Worm (Caenorhabditis elegans) whole organism, L1 larva: Measurements from ENCODE around the gene lgg-1.
A peak's percentile ranks its signal among the peaks of the same experiment; 100 is the strongest.

Experiments
- C04F5.9 ChIP-seq: sonication (generic microtip); optimal IDR thresholded peaks from 2 replicates; lab custom pipeline; 2016; ENCODE audit warnings: missing genetic modification characterization, missing compliant biosample characterization
- C16A3.4 ChIP-seq: fragments of 150-350 bp; optimal IDR thresholded peaks from 2 replicates; lab custom pipeline; 2014; ENCODE audit warnings: missing biosample characterization, missing genetic modification characterization
- C34B4.2 ChIP-seq: sonication (generic microtip); optimal IDR thresholded peaks from 2 replicates; lab custom pipeline; 2017; ENCODE audit warnings: mild to moderate bottlenecking, missing genetic modification characterization, missing compliant biosample characterization
- Y116A8C.19 ChIP-seq: sonication (generic microtip); optimal IDR thresholded peaks from 2 replicates; lab custom pipeline; 2016; ENCODE audit warnings: missing compliant biosample characterization, missing genetic modification characterization, borderline replicate concordance
- aha-1 ChIP-seq: fragments of 150-350 bp; optimal IDR thresholded peaks from 2 replicates; lab custom pipeline; 2014; ENCODE audit warnings: missing biosample characterization, missing genetic modification characterization
- alr-1 ChIP-seq: fragments of 200-800 bp; sonication (Bioruptor generic); optimal IDR thresholded peaks from 2 replicates; lab custom pipeline; 2018; ENCODE audit warnings: borderline replicate concordance, mild to moderate bottlenecking, missing genetic modification characterization, missing compliant biosample characterization
- blmp-1 ChIP-seq: fragments of 150-350 bp; optimal IDR thresholded peaks from 2 replicates; lab custom pipeline; 2014; ENCODE audit warnings: missing biosample characterization, missing genetic modification characterization
- ceh-63 ChIP-seq: fragments of 200-800 bp; sonication (Bioruptor generic); optimal IDR thresholded peaks from 2 replicates; lab custom pipeline; 2018; ENCODE audit warnings: mild to moderate bottlenecking, missing genetic modification characterization, missing compliant biosample characterization
- ceh-8 ChIP-seq: fragments of 200-800 bp; sonication (Bioruptor generic); optimal IDR thresholded peaks from 2 replicates; lab custom pipeline; 2018; ENCODE audit warnings: mild to moderate bottlenecking, missing genetic modification characterization, moderate library complexity, missing compliant biosample characterization
- ceh-82 ChIP-seq, 3 experiments: fragments of 150-350 bp in 1 of 3; sonication (generic microtip) in 2 of 3; optimal IDR thresholded peaks; 2 replicates each; lab custom pipeline; 2014 to 2017; ENCODE audit warnings: missing biosample characterization in 3 of 3, missing genetic modification characterization in 3 of 3
- ceh-90 ChIP-seq: sonication (generic microtip); optimal IDR thresholded peaks from 2 replicates; lab custom pipeline; 2016; ENCODE audit warnings: missing genetic modification characterization, missing compliant biosample characterization
- dpl-1 ChIP-seq, 3 experiments: fragments of 150-350 bp in 2 of 3; sonication (generic microtip) in 1 of 3; optimal IDR thresholded peaks; 2 replicates each; lab custom pipeline; 2014 to 2017; ENCODE audit warnings: missing biosample characterization in 3 of 3, missing genetic modification characterization in 3 of 3, missing genetic modification reagents in 3 of 3
- efl-1 ChIP-seq, 4 experiments: fragments of 150-350 bp; optimal IDR thresholded peaks in 3 of 4; peaks in 1 of 4; 1 replicate in 1 of 4; 2 replicates in 3 of 4; lab custom pipeline; 2014; ENCODE audit warnings: missing biosample characterization in 2 of 4, missing genetic modification characterization in 2 of 4, missing genetic modification reagents in 2 of 4
- efl-3 ChIP-seq: fragments of 200-800 bp; sonication (Bioruptor generic); optimal IDR thresholded peaks from 2 replicates; lab custom pipeline; 2018; ENCODE audit warnings: mild to moderate bottlenecking, missing genetic modification characterization, missing compliant biosample characterization
- egl-13 ChIP-seq: sonication (generic microtip); optimal IDR thresholded peaks from 2 replicates; lab custom pipeline; 2016; ENCODE audit warnings: missing genotype, missing genetic modification reagents, missing genetic modification characterization, missing compliant biosample characterization
- fkh-10 ChIP-seq: sonication (generic microtip); optimal IDR thresholded peaks from 2 replicates; lab custom pipeline; 2017; ENCODE audit warnings: missing biosample characterization, missing genetic modification reagents, missing genetic modification characterization
- fkh-4 ChIP-seq: sonication (generic microtip); optimal IDR thresholded peaks from 2 replicates; lab custom pipeline; 2016; ENCODE audit warnings: missing compliant biosample characterization, missing genetic modification characterization, borderline replicate concordance
- fos-1 ChIP-seq: fragments of 150-350 bp; optimal IDR thresholded peaks from 2 replicates; lab custom pipeline; 2014; ENCODE audit warnings: missing biosample characterization, missing genetic modification characterization
- grh-1 ChIP-seq: fragments of 200-800 bp; sonication (Bioruptor generic); IDR thresholded peaks from 2 replicates; pipeline ENCODE4 v1.3.6; 2022; ENCODE audit warnings: missing genetic modification reagents, missing genetic modification characterization, missing compliant biosample characterization
- hlh-4 ChIP-seq: sonication (generic microtip); optimal IDR thresholded peaks from 2 replicates; lab custom pipeline; 2016; ENCODE audit warnings: mild to moderate bottlenecking, missing genetic modification characterization, missing compliant biosample characterization
- hpl-2 ChIP-seq: fragments of 150-350 bp; optimal IDR thresholded peaks from 2 replicates; lab custom pipeline; 2014; ENCODE audit warnings: missing biosample characterization, missing genetic modification reagents, missing genetic modification characterization
- irx-1 ChIP-seq: sonication (generic microtip); optimal IDR thresholded peaks from 2 replicates; lab custom pipeline; 2016; ENCODE audit warnings: missing genetic modification characterization, missing compliant biosample characterization
- isw-1 ChIP-seq: fragments of 200-800 bp; sonication (Bioruptor generic); IDR thresholded peaks from 2 replicates; pipeline ENCODE4 v1.3.6; 2022; ENCODE audit warnings: missing genetic modification characterization, missing compliant biosample characterization
- jun-1 ChIP-seq: fragments of 150-350 bp; optimal IDR thresholded peaks from 2 replicates; lab custom pipeline; 2014; ENCODE audit warnings: missing biosample characterization, missing genetic modification reagents, missing genetic modification characterization
- lin-14 ChIP-seq: fragments of 200-800 bp; sonication (Bioruptor generic); optimal IDR thresholded peaks from 2 replicates; lab custom pipeline; 2018; ENCODE audit warnings: mild to moderate bottlenecking, missing genetic modification characterization, moderate library complexity, missing compliant biosample characterization
- lin-15B ChIP-seq: fragments of 150-350 bp; sonication (generic microtip); optimal IDR thresholded peaks from 3 replicates; lab custom pipeline; 2014; ENCODE audit warnings: missing biosample characterization, missing genetic modification characterization
- lin-35 ChIP-seq, 2 experiments: fragments of 150-350 bp; optimal IDR thresholded peaks; 2 replicates each; lab custom pipeline; 2014; ENCODE audit warnings: missing biosample characterization in 2 of 2, missing genetic modification characterization in 2 of 2, missing genetic modification reagents in 2 of 2
- lin-39 ChIP-seq: fragments of 150-350 bp; optimal IDR thresholded peaks from 2 replicates; lab custom pipeline; 2014; ENCODE audit warnings: missing biosample characterization, missing genetic modification reagents, missing genetic modification characterization
- lsy-2 ChIP-seq, 2 experiments: fragments of 150-350 bp; optimal IDR thresholded peaks; 2 replicates each; lab custom pipeline; 2014; ENCODE audit warnings: missing biosample characterization in 2 of 2, missing genetic modification characterization in 2 of 2
- mep-1 ChIP-seq: fragments of 150-350 bp; optimal IDR thresholded peaks from 2 replicates; lab custom pipeline; 2014; ENCODE audit warnings: missing biosample characterization, missing genetic modification characterization
- nhr-28 ChIP-seq: fragments of 150-350 bp; optimal IDR thresholded peaks from 2 replicates; lab custom pipeline; 2014; ENCODE audit warnings: missing biosample characterization, missing genetic modification characterization
- nhr-47 ChIP-seq: sonication (generic microtip); optimal IDR thresholded peaks from 2 replicates; lab custom pipeline; 2016; ENCODE audit warnings: mild to moderate bottlenecking, missing genetic modification characterization, moderate library complexity, missing compliant biosample characterization
- nhr-71 ChIP-seq: sonication (generic microtip); optimal IDR thresholded peaks from 2 replicates; lab custom pipeline; 2016; ENCODE audit warnings: mild to moderate bottlenecking, missing genetic modification characterization, moderate library complexity, missing compliant biosample characterization
- nhr-76 ChIP-seq: sonication (generic microtip); optimal IDR thresholded peaks from 2 replicates; lab custom pipeline; 2017; ENCODE audit warnings: missing biosample characterization, missing genetic modification characterization
- nhr-77 ChIP-seq: fragments of 150-350 bp; optimal IDR thresholded peaks from 2 replicates; lab custom pipeline; 2014; ENCODE audit warnings: missing biosample characterization, missing genetic modification characterization
- nhr-84 ChIP-seq: sonication (generic microtip); optimal IDR thresholded peaks from 2 replicates; lab custom pipeline; 2017; ENCODE audit warnings: missing biosample characterization, missing genetic modification characterization
- nhr-90 ChIP-seq: sonication (generic microtip); optimal IDR thresholded peaks from 2 replicates; lab custom pipeline; 2016; ENCODE audit warnings: mild to moderate bottlenecking, missing genetic modification characterization, missing compliant biosample characterization; ENCODE audit not compliant: poor library complexity
- pag-3 ChIP-seq: sonication (generic microtip); optimal IDR thresholded peaks from 2 replicates; lab custom pipeline; 2017; ENCODE audit warnings: missing genetic modification characterization, mild to moderate bottlenecking, missing compliant biosample characterization, antibody characterized with exemption, borderline replicate concordance; ENCODE audit not compliant: insufficient read depth
- pax-3 ChIP-seq: fragments of 200-800 bp; sonication (Bioruptor generic); optimal IDR thresholded peaks from 2 replicates; lab custom pipeline; 2018; ENCODE audit warnings: mild to moderate bottlenecking, missing genetic modification characterization, moderate library complexity, missing compliant biosample characterization
- pqm-1 ChIP-seq: sonication (generic microtip); optimal IDR thresholded peaks from 3 replicates; lab custom pipeline; 2017; ENCODE audit warnings: missing biosample characterization, missing genetic modification characterization
- rnt-1 ChIP-seq: sonication (generic microtip); optimal IDR thresholded peaks from 2 replicates; lab custom pipeline; 2016; ENCODE audit warnings: mild to moderate bottlenecking, missing genetic modification characterization, moderate library complexity, missing compliant biosample characterization
- sox-4 ChIP-seq: sonication (generic microtip); optimal IDR thresholded peaks from 2 replicates; lab custom pipeline; 2016; ENCODE audit warnings: missing genetic modification characterization, missing compliant biosample characterization
- sup-37 ChIP-seq: fragments of 200-800 bp; sonication (Bioruptor generic); optimal IDR thresholded peaks from 2 replicates; lab custom pipeline; 2018; ENCODE audit warnings: mild to moderate bottlenecking, missing genetic modification characterization, missing compliant biosample characterization
- tlp-1 ChIP-seq: fragments of 150-350 bp; optimal IDR thresholded peaks from 2 replicates; lab custom pipeline; 2014; ENCODE audit warnings: missing biosample characterization, missing genetic modification characterization
- unc-130 ChIP-seq: fragments of 150-350 bp; optimal IDR thresholded peaks from 2 replicates; lab custom pipeline; 2017; ENCODE audit warnings: missing biosample characterization, missing genetic modification characterization, inconsistent platforms
- unc-86 ChIP-seq: sonication (generic microtip); optimal IDR thresholded peaks from 2 replicates; lab custom pipeline; 2016; ENCODE audit warnings: missing genetic modification characterization, missing compliant biosample characterization
- vab-15 ChIP-seq: sonication (generic microtip); optimal IDR thresholded peaks from 2 replicates; lab custom pipeline; 2017; ENCODE audit warnings: missing genotype, mild to moderate bottlenecking, missing genetic modification characterization, missing compliant biosample characterization
- ztf-11 ChIP-seq, 2 experiments: sonication (generic microtip); optimal IDR thresholded peaks; 2 replicates each; lab custom pipeline; 2016 to 2017; ENCODE audit warnings: missing genetic modification characterization in 2 of 2, missing biosample characterization in 1 of 2, missing compliant biosample characterization in 1 of 2
- ztf-4 ChIP-seq: fragments of 150-350 bp; optimal IDR thresholded peaks from 2 replicates; lab custom pipeline; 2014; ENCODE audit warnings: missing biosample characterization, missing genetic modification characterization

lgg-1 gene

ce11 chrII:6348360-6348759 is 841 bp upstream of the lgg-1 start (continued):
- TF ChIP-seq jun-1 (peak; percentile 93), C04F5.9 (peak; percentile 2), irx-1 (tag; lab: Kevin White, UChicago) (peak; percentile 74), lin-35 (GFP tag; optimal IDR thresholded peaks at IDR 0.05; lab: Kevin White, UChicago) (peak; percentile 81 to 89), aha-1 (tag; lab: Kevin White, UChicago) (peak; percentile 29), fkh-4 (tag; lab: Kevin White, UChicago) (no peak), ztf-11 (tag; optimal IDR thresholded peaks at IDR 0.05; lab: Kevin White, UChicago) (peak in 1 of 2 experiments; percentile 79), pag-3 (tag; lab: Kevin White, UChicago) (no peak), ceh-8 (GFP tag; lab: Kevin White, UChicago) (peak; percentile 73), fos-1 (tag; lab: Kevin White, UChicago) (peak; percentile 85), lin-39 (tag; lab: Kevin White, UChicago) (peak; percentile 53), nhr-47 (tag; lab: Kevin White, UChicago) (peak; percentile 94), ztf-4 (peak; percentile 96), ceh-90 (tag; lab: Kevin White, UChicago) (no peak), sup-37 (GFP tag; lab: Kevin White, UChicago) (peak; percentile 22), nhr-84 (tag; lab: Kevin White, UChicago) (no peak), efl-3 (no peak), ceh-63 (GFP tag; lab: Kevin White, UChicago) (no peak), dpl-1 (GFP tag; optimal IDR thresholded peaks at IDR 0.05; lab: Kevin White, UChicago) (peak; percentile 58 to 76 (median 66)), C34B4.2 (tag; lab: Kevin White, UChicago) (no peak), lsy-2 (tag; optimal IDR thresholded peaks at IDR 0.05; lab: Kevin White, UChicago) (peak; percentile 88 to 91), nhr-71 (tag; lab: Kevin White, UChicago) (peak; percentile 97), hpl-2 (GFP tag; lab: Kevin White, UChicago) (peak; percentile 81), pqm-1 (no peak), grh-1 (GFP tag; lab: Robert Waterston, UW) (peak; percentile 79), efl-1 (optimal IDR thresholded peaks at IDR 0.05; lab: Kevin White, UChicago) (peak; percentile 82 to 85), efl-1 (GFP tag; optimal IDR thresholded peaks at IDR 0.05 in 1 of 2; lab: Kevin White, UChicago) (peak; percentile 69 to 98), pax-3 (tag; lab: Kevin White, UChicago) (peak; percentile 41), lin-14 (peak; percentile 96), hlh-4 (tag; lab: Kevin White, UChicago) (no peak), C16A3.4 (tag; lab: Kevin White, UChicago) (peak; percentile 83), fkh-10 (GFP tag; lab: Kevin White, UChicago) (peak; percentile 35), nhr-90 (tag; lab: Kevin White, UChicago) (peak; percentile 93), unc-130 (tag; lab: Kevin White, UChicago) (peak; percentile 66), mep-1 (tag; lab: Kevin White, UChicago) (peak; percentile 95)
- TF ChIP-seq, all 84 proteins: peak for 57

- no peak for TF ChIP-seq lin-15B
- TF ChIP-seq ceh-82 (tag; optimal IDR thresholded peaks at IDR 0.05; lab: Kevin White, UChicago), result no peak
- no peak for TF ChIP-seq jun-1
- TF ChIP-seq Y116A8C.19 (tag; lab: Kevin White, UChicago), result no peak
- TF ChIP-seq hlh-4 (tag; lab: Kevin White, UChicago), result no peak
- no peak for TF ChIP-seq tlp-1 (tag; lab: Kevin White, UChicago)
- TF ChIP-seq alr-1 (tag; lab: Kevin White, UChicago), result no peak
- no peak for TF ChIP-seq unc-86 (tag; lab: Kevin White, UChicago)
- no peak for TF ChIP-seq vab-15 (tag; lab: Kevin White, UChicago)
- no peak for TF ChIP-seq isw-1 (GFP tag; lab: Robert Waterston, UW)
- TF ChIP-seq nhr-76 (tag; lab: Kevin White, UChicago), result no peak
- no peak for TF ChIP-seq fkh-4 (tag; lab: Kevin White, UChicago)
- no peak for TF ChIP-seq sox-4 (tag; lab: Kevin White, UChicago)
- TF ChIP-seq pax-3 (tag; lab: Kevin White, UChicago), result peak; percentile 68
- TF ChIP-seq nhr-28 (tag; lab: Kevin White, UChicago), result no peak
- TF ChIP-seq egl-13, result no peak
- TF ChIP-seq nhr-84 (tag; lab: Kevin White, UChicago), result no peak
- no peak for TF ChIP-seq pqm-1
- no peak for TF ChIP-seq blmp-1 (tag; lab: Kevin White, UChicago)
- TF ChIP-seq rnt-1 (tag; lab: Kevin White, UChicago), result no peak
- no peak for TF ChIP-seq ceh-8 (GFP tag; lab: Kevin White, UChicago)
- TF ChIP-seq ceh-63 (GFP tag; lab: Kevin White, UChicago), result no peak
- no peak for TF ChIP-seq ceh-90 (tag; lab: Kevin White, UChicago)
- no peak for TF ChIP-seq nhr-77
- TF ChIP-seq C34B4.2 (tag; lab: Kevin White, UChicago), result no peak
Observed at ce11 chrII:6346551-6347079, 904 bp downstream of the lgg-1 start.
